Worm (Caenorhabditis elegans) whole organism, young adult: Measurements from ENCODE around the gene bpl-1.

Experiments used
- athp-1 ChIP-seq: sonication (generic microtip); optimal IDR thresholded peaks from 2 replicates; lab custom pipeline; 2017; ENCODE audit warnings: mild to moderate bottlenecking, missing genetic modification characterization, missing compliant biosample characterization
- gei-17 ChIP-seq: fragments of 200-800 bp; sonication (Bioruptor generic); optimal IDR thresholded peaks from 2 replicates; lab custom pipeline; 2018; ENCODE audit warnings: mild to moderate bottlenecking, missing genetic modification characterization, missing compliant biosample characterization
- lin-40 ChIP-seq: sonication (generic microtip); optimal IDR thresholded peaks from 2 replicates; lab custom pipeline; 2016; ENCODE audit warnings: missing genetic modification characterization, mild to moderate bottlenecking, missing compliant biosample characterization, missing genotype, missing genetic modification reagents
- lsl-1 ChIP-seq: fragments of 200-800 bp; sonication (Bioruptor generic); optimal IDR thresholded peaks from 2 replicates; lab custom pipeline; 2018; ENCODE audit warnings: mild to moderate bottlenecking, missing genetic modification characterization, moderate library complexity, missing compliant biosample characterization
- mel-28 ChIP-seq: sonication (generic microtip); optimal IDR thresholded peaks from 2 replicates; lab custom pipeline; 2016; ENCODE audit warnings: borderline replicate concordance, mild to moderate bottlenecking, missing genetic modification characterization, missing compliant biosample characterization
- nfya-2 ChIP-seq: fragments of 200-800 bp; sonication (Bioruptor generic); IDR thresholded peaks from 2 replicates; pipeline ENCODE4 v1.3.6; 2022; ENCODE audit warnings: missing genetic modification reagents, missing genetic modification characterization, missing compliant biosample characterization
- snpc-4 ChIP-seq, 5 experiments: fragments of 150-350 bp in 1 of 5; sonication (generic microtip) in 4 of 5; optimal IDR thresholded peaks; 2 replicates each; lab custom pipeline; 2014 to 2018; ENCODE audit warnings: missing genetic modification characterization in 5 of 5, missing biosample characterization in 3 of 5, antibody characterized with exemption in 2 of 5, mild to moderate bottlenecking in 2 of 5, missing compliant biosample characterization in 2 of 5, missing genotype in 2 of 5, moderate library complexity in 2 of 5, missing genetic modification reagents in 1 of 5

DNA sequence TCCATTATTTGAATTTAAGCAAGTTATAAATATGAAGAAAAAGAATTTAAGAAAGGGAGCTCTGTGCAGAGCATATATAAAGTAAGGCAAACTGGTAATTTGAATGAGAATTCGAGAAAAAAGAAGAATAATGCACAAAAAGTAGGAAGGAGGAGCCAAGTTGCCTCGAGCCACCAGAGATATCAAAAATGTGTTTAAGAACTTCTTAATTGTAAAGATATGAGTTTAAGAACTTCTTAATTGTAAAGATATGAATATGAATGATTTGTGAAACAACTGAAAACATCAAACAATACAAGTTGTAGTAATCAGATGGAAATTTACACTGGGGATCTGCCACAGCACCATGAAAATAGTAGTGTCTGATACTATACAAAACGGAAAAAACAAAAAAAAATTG lies 12.8 kb downstream of the bpl-1 start, which contains the start of gene F13H8.6:
- TF ChIP-seq gei-17 (GFP tag; lab: Kevin White, UChicago) (no peak), athp-1 (tag; lab: Kevin White, UChicago) (no peak), mel-28 (tag; lab: Kevin White, UChicago) (no peak), snpc-4 (GFP tag; optimal IDR thresholded peaks at IDR 0.05; lab: Kevin White, UChicago) (no peak), snpc-4 (tag; optimal IDR thresholded peaks at IDR 0.05; lab: Kevin White, UChicago) (no peak), lsl-1 (GFP tag; lab: Kevin White, UChicago) (no peak), lin-40 (no peak), nfya-2 (GFP tag; lab: Robert Waterston, UW) (no peak)
